Fruit fly (Drosophila melanogaster) S2 (cell line): ENCODE results near the gene LSm3.

Source experiments
- CG8478 ChIP-seq: fragments of >200 bp; optimal IDR thresholded peaks from 2 replicates; lab custom pipeline; 2018
- CTCF ChIP-seq, 2 experiments: fragments of >200 bp; optimal IDR thresholded peaks; 2 replicates each; lab custom pipeline; 2018

LSm3 gene

dm6 chr3R:24015939-24016913, 20.2 kb downstream of the LSm3 start:
- TF ChIP-seq CG8478 (lab: Kevin White, UChicago) = no peak
- no peak for TF ChIP-seq CTCF (optimal IDR thresholded peaks at IDR 0.05; lab: Kevin White, UChicago)

- TF ChIP-seq CTCF (optimal IDR thresholded peaks at IDR 0.05; lab: Kevin White, UChicago) = no peak
These were observed 21.6 kb downstream of the LSm3 start for dm6 chr3R:24017648-24018047.

- no peak for TF ChIP-seq CTCF (optimal IDR thresholded peaks at IDR 0.05; lab: Kevin White, UChicago)
- no peak for TF ChIP-seq CG8478 (lab: Kevin White, UChicago)
These were observed 25.8 kb downstream of the LSm3 start for dm6 chr3R:24021895-24022294.

dm6 chr3R:24024123-24024522, 28.1 kb downstream of the LSm3 start:
- TF ChIP-seq CTCF (optimal IDR thresholded peaks at IDR 0.05; lab: Kevin White, UChicago) = no peak
- TF ChIP-seq CG8478 (lab: Kevin White, UChicago) = no peak

dm6 chr3R:24024688-24025087, 28.6 kb downstream of the LSm3 start:
- no peak for TF ChIP-seq CTCF (optimal IDR thresholded peaks at IDR 0.05; lab: Kevin White, UChicago)

- no peak for TF ChIP-seq CG8478 (lab: Kevin White, UChicago)
- TF ChIP-seq CTCF (optimal IDR thresholded peaks at IDR 0.05; lab: Kevin White, UChicago) = no peak
These were observed 29.8 kb downstream of the LSm3 start for dm6 chr3R:24025715-24026467.

- TF ChIP-seq CTCF (optimal IDR thresholded peaks at IDR 0.05; lab: Kevin White, UChicago) (no peak), CG8478 (lab: Kevin White, UChicago) (no peak)
These were observed 30.4 kb downstream of the LSm3 start for dm6 chr3R:24026503-24026902.

dm6 chr3R:24027222-24027621, 31.2 kb downstream of the LSm3 start:
- TF ChIP-seq CTCF (optimal IDR thresholded peaks at IDR 0.05; lab: Kevin White, UChicago) (no peak), CG8478 (lab: Kevin White, UChicago) (no peak)

dm6 chr3R:24031019-24031824, 35.2 kb downstream of the LSm3 start:
- peak in 1 of 2 experiments; percentile 40 for TF ChIP-seq CTCF (optimal IDR thresholded peaks at IDR 0.05; lab: Kevin White, UChicago)
- no peak for TF ChIP-seq CG8478 (lab: Kevin White, UChicago)

- TF ChIP-seq CTCF (optimal IDR thresholded peaks at IDR 0.05; lab: Kevin White, UChicago) (peak in 1 of 2 experiments; percentile 7), CG8478 (lab: Kevin White, UChicago) (no peak)
These were observed 35.9 kb downstream of the LSm3 start, which contains the start of the genes KrT95D and Mettl3 for dm6 chr3R:24031825-24032523. Gene KrT95D, minus strand, starts transcription at chr3R:24031827. Gene Mettl3, plus strand, starts transcription at chr3R:24032157.

dm6 chr3R:24037538-24038265, 41.6 kb downstream of the LSm3 start, which contains the start of gene spas:
Gene spas, plus strand, starts transcription at chr3R:24038215.
- no peak for TF ChIP-seq CG8478 (lab: Kevin White, UChicago)
- TF ChIP-seq CTCF (optimal IDR thresholded peaks at IDR 0.05; lab: Kevin White, UChicago) = no peak

dm6 chr3R:24038736-24039556, 42.9 kb downstream of the LSm3 start, which contains the start of gene Miro:
Gene Miro, minus strand, starts transcription at chr3R:24038847.
- TF ChIP-seq CG8478 (lab: Kevin White, UChicago) (no peak), CTCF (optimal IDR thresholded peaks at IDR 0.05; lab: Kevin White, UChicago) (no peak)
